Fruit fly (Drosophila melanogaster) whole organism, embryonic: ENCODE measurements around the gene HisCl1.
A peak's percentile ranks its signal among the peaks of the same experiment; 100 is the strongest.

Source experiments
- CG10321 ChIP-seq: fragments of 200-800 bp; sonication (Bioruptor generic); IDR thresholded peaks from 2 replicates; pipeline ENCODE4 v1.3.6; 2022; ENCODE audit warnings: missing biosample characterization, missing genetic modification characterization
- CG12071 ChIP-seq: fragments of 200-800 bp; sonication (Bioruptor generic); optimal IDR thresholded peaks from 3 replicates; lab custom pipeline; 2018; ENCODE audit warnings: missing biosample characterization, mild to moderate bottlenecking, missing genetic modification characterization
- CG12219 ChIP-seq: fragments of 200-800 bp; sonication (Bioruptor generic); optimal IDR thresholded peaks from 3 replicates; lab custom pipeline; 2018; ENCODE audit warnings: missing biosample characterization, mild to moderate bottlenecking, missing genetic modification characterization
- CG13287 ChIP-seq: fragments of 200-800 bp; sonication (Bioruptor generic); IDR thresholded peaks from 2 replicates; pipeline ENCODE4 v1.3.6; 2022; ENCODE audit warnings: missing biosample characterization, missing genetic modification characterization; ENCODE audit not compliant: partially characterized antibody
- CG15514 ChIP-seq: fragments of 200-800 bp; sonication (Bioruptor generic); optimal IDR thresholded peaks from 3 replicates; lab custom pipeline; 2017; ENCODE audit warnings: missing biosample characterization, missing genetic modification characterization, mild to moderate bottlenecking, moderate library complexity, missing genetic modification reagents
- CG15696 ChIP-seq: fragments of 200-800 bp; sonication (Bioruptor generic); optimal IDR thresholded peaks from 2 replicates; lab custom pipeline; 2019; ENCODE audit warnings: missing biosample characterization, mild to moderate bottlenecking, missing genetic modification characterization, moderate library complexity
- CG1603 ChIP-seq: fragments of 200-800 bp; sonication (Bioruptor generic); optimal IDR thresholded peaks from 2 replicates; lab custom pipeline; 2019; ENCODE audit warnings: missing biosample characterization, mild to moderate bottlenecking, missing genetic modification characterization, moderate library complexity
- CG16863 ChIP-seq: fragments of 200-800 bp; sonication (Bioruptor generic); optimal IDR thresholded peaks from 3 replicates; lab custom pipeline; 2016; ENCODE audit warnings: missing biosample characterization, missing genetic modification characterization
- CG17359 ChIP-seq: fragments of 200-800 bp; sonication (Bioruptor generic); optimal IDR thresholded peaks from 3 replicates; lab custom pipeline; 2018; ENCODE audit warnings: missing biosample characterization, mild to moderate bottlenecking, missing genetic modification characterization, moderate library complexity
- CG17361 ChIP-seq: fragments of 200-800 bp; sonication (Bioruptor generic); IDR thresholded peaks from 3 replicates; pipeline ENCODE4 v1.3.6; 2022; ENCODE audit warnings: missing biosample characterization, missing genetic modification characterization
- CG17385 ChIP-seq: fragments of 200-800 bp; sonication (Bioruptor generic); optimal IDR thresholded peaks from 3 replicates; lab custom pipeline; 2018; ENCODE audit warnings: missing biosample characterization, mild to moderate bottlenecking, missing genetic modification characterization
- CG17912 ChIP-seq: fragments of 200-800 bp; sonication (Bioruptor generic); optimal IDR thresholded peaks from 2 replicates; lab custom pipeline; 2018; ENCODE audit warnings: missing biosample characterization, mild to moderate bottlenecking, missing genetic modification characterization
- CG18011 ChIP-seq: fragments of 200-800 bp; sonication (Bioruptor generic); optimal IDR thresholded peaks from 2 replicates; lab custom pipeline; 2017; ENCODE audit warnings: missing biosample characterization, missing genetic modification characterization, mild to moderate bottlenecking, moderate library complexity, missing genotype
- CG2129 ChIP-seq: fragments of 200-800 bp; sonication (Bioruptor generic); IDR thresholded peaks from 2 replicates; pipeline ENCODE4 v1.3.6; 2022; ENCODE audit warnings: missing biosample characterization, missing genetic modification characterization; ENCODE audit not compliant: partially characterized antibody
- CG2202 ChIP-seq: fragments of 200-800 bp; sonication (Bioruptor generic); optimal IDR thresholded peaks from 2 replicates; lab custom pipeline; 2018; ENCODE audit warnings: missing biosample characterization, mild to moderate bottlenecking, missing genetic modification characterization
- CG30403 ChIP-seq: fragments of 200-800 bp; sonication (Bioruptor generic); optimal IDR thresholded peaks from 3 replicates; lab custom pipeline; 2016; ENCODE audit warnings: missing biosample characterization, missing genetic modification characterization
- CG3995 ChIP-seq: fragments of 200-800 bp; sonication (Bioruptor generic); optimal IDR thresholded peaks from 3 replicates; lab custom pipeline; 2016; ENCODE audit warnings: missing biosample characterization, missing genetic modification characterization
- CG7963 ChIP-seq: fragments of 200-800 bp; sonication (Bioruptor generic); IDR thresholded peaks from 3 replicates; pipeline ENCODE4 v1.3.6; 2022; ENCODE audit warnings: missing biosample characterization, missing genetic modification characterization; ENCODE audit not compliant: partially characterized antibody
- CG8388 ChIP-seq: fragments of 200-800 bp; sonication (Bioruptor generic); optimal IDR thresholded peaks from 2 replicates; lab custom pipeline; 2019; ENCODE audit warnings: missing biosample characterization, mild to moderate bottlenecking, missing genetic modification characterization, moderate library complexity
- CoRest ChIP-seq: fragments of 200-800 bp; sonication (Bioruptor generic); optimal IDR thresholded peaks from 3 replicates; lab custom pipeline; 2018; ENCODE audit warnings: missing biosample characterization, mild to moderate bottlenecking, missing genetic modification characterization, moderate library complexity
- D19A ChIP-seq: fragments of 200-800 bp; optimal IDR thresholded peaks from 3 replicates; lab custom pipeline; 2019; ENCODE audit warnings: missing biosample characterization, mild to moderate bottlenecking, missing genetic modification characterization, moderate library complexity
- Dp ChIP-seq: fragments of 200-800 bp; sonication (Bioruptor generic); optimal IDR thresholded peaks from 2 replicates; lab custom pipeline; 2018; ENCODE audit warnings: missing biosample characterization, mild to moderate bottlenecking, missing genetic modification characterization, moderate library complexity
- Hsf ChIP-seq: fragments of 200-800 bp; sonication (Bioruptor generic); optimal IDR thresholded peaks from 3 replicates; lab custom pipeline; 2016; ENCODE audit warnings: missing biosample characterization, missing genetic modification characterization
- Myb ChIP-seq: fragments of 200-800 bp; sonication (Bioruptor generic); optimal IDR thresholded peaks from 2 replicates; lab custom pipeline; 2016; ENCODE audit warnings: missing biosample characterization, missing genetic modification characterization
- NFAT ChIP-seq: fragments of 200-800 bp; sonication (Bioruptor generic); IDR thresholded peaks from 2 replicates; pipeline ENCODE4 v1.3.6; 2022; ENCODE audit warnings: missing biosample characterization, missing genetic modification characterization
- Scr ChIP-seq: fragments of 200-800 bp; sonication (Bioruptor generic); IDR thresholded peaks from 2 replicates; pipeline ENCODE4 v1.3.6; 2022; ENCODE audit warnings: missing biosample characterization, missing genetic modification characterization; ENCODE audit not compliant: partially characterized antibody
- Stat92E ChIP-seq, 3 experiments: fragments of >200 bp in 2 of 3; fragments of 200-800 bp in 1 of 3; sonication (Bioruptor generic) in 1 of 3; optimal IDR thresholded peaks; 2 replicates each; lab custom pipeline; 2017 to 2019; ENCODE audit warnings: missing biosample characterization in 3 of 3, missing genetic modification characterization in 3 of 3, mild to moderate bottlenecking in 1 of 3, moderate library complexity in 1 of 3
- Xrp1 ChIP-seq: fragments of 200-800 bp; sonication (Bioruptor generic); IDR thresholded peaks from 2 replicates; pipeline ENCODE4 v1.3.6; 2022; ENCODE audit warnings: missing biosample characterization, missing genetic modification characterization
- al ChIP-seq: fragments of 200-800 bp; sonication (Bioruptor generic); IDR thresholded peaks from 2 replicates; pipeline ENCODE4 v1.3.6; 2022; ENCODE audit warnings: missing biosample characterization, missing genetic modification characterization
- ara ChIP-seq: fragments of 200-800 bp; sonication (Bioruptor generic); IDR thresholded peaks from 2 replicates; pipeline ENCODE4 v1.3.6; 2022; ENCODE audit warnings: missing biosample characterization, missing genetic modification characterization
- ase ChIP-seq: fragments of 200-800 bp; sonication (Bioruptor generic); IDR thresholded peaks from 3 replicates; pipeline ENCODE4 v1.3.6; 2022; ENCODE audit warnings: missing biosample characterization, missing genetic modification characterization
- az2 ChIP-seq: fragments of 200-800 bp; sonication (Bioruptor generic); optimal IDR thresholded peaks from 3 replicates; lab custom pipeline; 2016; ENCODE audit warnings: missing biosample characterization, missing genetic modification characterization
- chinmo ChIP-seq: fragments of 200-800 bp; sonication (Bioruptor generic); IDR thresholded peaks from 4 replicates; pipeline ENCODE4 v1.3.6; 2022; ENCODE audit warnings: missing biosample characterization, missing genetic modification characterization; ENCODE audit not compliant: partially characterized antibody
- dm ChIP-seq: fragments of 200-800 bp; sonication (Bioruptor generic); optimal IDR thresholded peaks from 3 replicates; lab custom pipeline; 2016; ENCODE audit warnings: missing biosample characterization, missing genetic modification characterization
- eyg ChIP-seq: fragments of 200-800 bp; sonication (Bioruptor generic); optimal IDR thresholded peaks from 3 replicates; lab custom pipeline; 2016; ENCODE audit warnings: missing biosample characterization, missing genetic modification characterization
- fd102C ChIP-seq: fragments of 200-800 bp; sonication (Bioruptor generic); optimal IDR thresholded peaks from 2 replicates; lab custom pipeline; 2018; ENCODE audit warnings: missing biosample characterization, mild to moderate bottlenecking, missing genetic modification characterization, moderate library complexity
- jumu ChIP-seq: fragments of 200-800 bp; sonication (Bioruptor generic); optimal IDR thresholded peaks from 3 replicates; lab custom pipeline; 2016; ENCODE audit warnings: missing biosample characterization, missing genetic modification characterization
- lmd ChIP-seq: fragments of 200-800 bp; sonication (Bioruptor generic); IDR thresholded peaks from 2 replicates; pipeline ENCODE4 v1.3.6; 2022; ENCODE audit warnings: missing biosample characterization, missing genetic modification characterization
- mld ChIP-seq: fragments of 200-800 bp; sonication (Bioruptor generic); IDR thresholded peaks from 3 replicates; pipeline ENCODE4 v1.3.6; 2022; ENCODE audit warnings: missing biosample characterization, missing genetic modification characterization; ENCODE audit not compliant: partially characterized antibody
- phol ChIP-seq: fragments of 200-800 bp; sonication (Bioruptor generic); optimal IDR thresholded peaks from 3 replicates; lab custom pipeline; 2018; ENCODE audit warnings: missing biosample characterization, mild to moderate bottlenecking, missing genetic modification characterization, moderate library complexity
- prd ChIP-seq, 3 experiments: fragments of >200 bp in 2 of 3; fragments of 200-800 bp in 1 of 3; sonication (Bioruptor generic) in 1 of 3; optimal IDR thresholded peaks in 2 of 3; IDR thresholded peaks in 1 of 3; 2 replicates in 2 of 3; 3 replicates in 1 of 3; pipeline versions ENCODE4 v1.3.6 to Lab custom; 2017 to 2022; ENCODE audit warnings: missing biosample characterization in 1 of 3, missing genetic modification characterization in 1 of 3
- salm ChIP-seq: fragments of 200-800 bp; sonication (Bioruptor generic); optimal IDR thresholded peaks from 2 replicates; lab custom pipeline; 2018; ENCODE audit warnings: missing biosample characterization, mild to moderate bottlenecking, missing genetic modification characterization
- sd ChIP-seq: fragments of 200-800 bp; sonication (Bioruptor generic); optimal IDR thresholded peaks from 3 replicates; lab custom pipeline; 2018; ENCODE audit warnings: missing biosample characterization, mild to moderate bottlenecking, missing genetic modification characterization, moderate library complexity
- sens ChIP-seq: fragments of 200-800 bp; sonication (Bioruptor generic); peaks from one replicate; lab custom pipeline; 2016; ENCODE audit warnings: missing biosample characterization, missing genetic modification characterization
- shn ChIP-seq: fragments of 200-800 bp; sonication (Bioruptor generic); optimal IDR thresholded peaks from 3 replicates; lab custom pipeline; 2016; ENCODE audit warnings: missing biosample characterization, missing genetic modification characterization
- stwl ChIP-seq: fragments of 200-800 bp; sonication (Bioruptor generic); optimal IDR thresholded peaks from 3 replicates; lab custom pipeline; 2018; ENCODE audit warnings: missing biosample characterization, mild to moderate bottlenecking, missing genetic modification characterization, moderate library complexity
- usp ChIP-seq: fragments of >200 bp; optimal IDR thresholded peaks from 2 replicates; lab custom pipeline; 2017; ENCODE audit warnings: missing biosample characterization, missing genetic modification characterization
- vnd ChIP-seq: fragments of 200-800 bp; sonication (Bioruptor generic); IDR thresholded peaks from 3 replicates; pipeline ENCODE4 v1.3.6; 2022; ENCODE audit warnings: missing biosample characterization, missing genetic modification characterization; ENCODE audit not compliant: partially characterized antibody
- zfh2 ChIP-seq: fragments of 200-800 bp; sonication (Bioruptor generic); optimal IDR thresholded peaks from 2 replicates; lab custom pipeline; 2016; ENCODE audit warnings: missing biosample characterization, missing genetic modification characterization

HisCl1 gene

DNA sequence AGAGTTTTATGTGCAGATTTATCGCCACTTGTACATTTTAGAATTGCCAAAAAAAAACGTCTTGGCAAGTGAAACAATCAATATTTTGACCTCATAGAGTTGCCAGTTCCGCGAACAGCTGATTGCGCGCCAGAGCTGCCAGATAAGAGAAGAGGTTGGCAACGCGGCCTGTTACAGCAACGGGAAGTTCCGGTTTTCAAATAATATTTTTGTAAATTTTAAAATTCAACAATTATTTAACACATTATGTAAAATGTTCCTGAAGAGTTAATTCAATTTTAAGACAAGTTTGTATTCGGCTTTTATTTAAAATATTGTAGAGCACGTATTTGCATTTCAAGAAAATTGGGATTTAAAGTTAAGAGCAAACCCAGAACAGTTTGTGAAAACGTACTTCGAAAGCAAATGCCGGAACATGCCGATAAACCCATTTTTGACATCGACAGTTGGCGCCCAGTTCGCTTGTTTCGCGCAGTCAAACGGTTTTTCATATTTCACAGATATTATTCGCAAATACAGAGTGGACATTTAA, at the start of gene HisCl1, which contains the start of gene prd1 (continued):
- peak; percentile 38; the same call in 1 of the 2 replicates for TF ChIP-seq CG13287 (GFP tag; lab: Robert Waterston, UW)
- no peak for TF ChIP-seq D19A (tag; lab: Kevin White, UChicago)
- TF ChIP-seq chinmo (GFP tag; lab: Robert Waterston, UW), result no peak
- TF ChIP-seq CG17385 (GFP tag; lab: Kevin White, UChicago), result no peak
- TF ChIP-seq sens (GFP tag; lab: Kevin White, UChicago), result peak; percentile 93
- TF ChIP-seq CG16863 (GFP tag; lab: Kevin White, UChicago), result no peak
- TF ChIP-seq CG17359 (tag; lab: Kevin White, UChicago), result peak; percentile 44
- peak; percentile 61; the same call in 1 of the 2 replicates for TF ChIP-seq NFAT (GFP tag; lab: Robert Waterston, UW)
- TF ChIP-seq CG15514 (GFP tag; lab: Kevin White, UChicago), result peak; percentile 77
- TF ChIP-seq CG7963, result no peak
- TF ChIP-seq eyg, result no peak
- peak; percentile 44 for TF ChIP-seq salm (tag; lab: Kevin White, UChicago)
- TF ChIP-seq Scr (GFP tag; lab: Robert Waterston, UW), result no peak
- TF ChIP-seq zfh2 (GFP tag; lab: Kevin White, UChicago), result peak; percentile 70
- TF ChIP-seq CG1603 (tag; lab: Kevin White, UChicago), result no peak
- no peak for TF ChIP-seq CG12071 (GFP tag; lab: Kevin White, UChicago)
- peak; percentile 68 for TF ChIP-seq shn (GFP tag; lab: Kevin White, UChicago)
- TF ChIP-seq CG18011 (GFP tag; lab: Kevin White, UChicago), result no peak
- peak; percentile 64 for TF ChIP-seq az2
- peak; percentile 51 for TF ChIP-seq CG12219 (GFP tag; lab: Kevin White, UChicago)
- peak; percentile 79 for TF ChIP-seq CG30403 (GFP tag; lab: Kevin White, UChicago)
- TF ChIP-seq prd (optimal IDR thresholded peaks at IDR 0.05; lab: Kevin White, UChicago), result no peak
- TF ChIP-seq prd (GFP tag; IDR thresholded peaks at IDR 0.05; lab: Robert Waterston, UW), result peak; percentile 74
- peak; percentile 90 for TF ChIP-seq CG17361 (GFP tag; lab: Robert Waterston, UW)
- peak; percentile 39; the same call in 1 of the 2 replicates for TF ChIP-seq Xrp1 (GFP tag; lab: Robert Waterston, UW)
- no peak for TF ChIP-seq CG10321 (GFP tag; lab: Robert Waterston, UW)
- TF ChIP-seq sd (tag; lab: Kevin White, UChicago), result no peak
- peak; percentile 47 for TF ChIP-seq CG17912 (GFP tag; lab: Kevin White, UChicago)
- TF ChIP-seq CG2129, result no peak
- TF ChIP-seq Dp (GFP tag; lab: Kevin White, UChicago), result peak; percentile 73
- no peak for TF ChIP-seq fd102C (GFP tag; lab: Kevin White, UChicago)
- TF ChIP-seq CG15696 (tag; lab: Kevin White, UChicago), result peak; percentile 48
- peak; percentile 85 for TF ChIP-seq Myb
- peak; percentile 65 for TF ChIP-seq stwl (tag; lab: Kevin White, UChicago)
- peak; percentile 37 for TF ChIP-seq jumu (GFP tag; lab: Kevin White, UChicago)
- no peak for TF ChIP-seq mld (GFP tag; lab: Robert Waterston, UW)
- no peak for TF ChIP-seq CG8388 (GFP tag; lab: Kevin White, UChicago)
- no peak for TF ChIP-seq usp (GFP tag; lab: Kevin White, UChicago)
- TF ChIP-seq CG2202 (tag; lab: Kevin White, UChicago), result peak; percentile 31
- TF ChIP-seq CG3995 (GFP tag; lab: Kevin White, UChicago), result peak; percentile 36
- peak; percentile 67 for TF ChIP-seq lmd (GFP tag; lab: Robert Waterston, UW)
- TF ChIP-seq phol (tag; lab: Kevin White, UChicago), result peak; percentile 85
- no peak for TF ChIP-seq Stat92E (GFP tag; optimal IDR thresholded peaks at IDR 0.05; lab: Kevin White, UChicago)
- TF ChIP-seq vnd (GFP tag; lab: Robert Waterston, UW), result no peak
- no peak for TF ChIP-seq ase (GFP tag; lab: Robert Waterston, UW)
- peak; percentile 66 for TF ChIP-seq al
- peak; percentile 81 for TF ChIP-seq Hsf (GFP tag; lab: Kevin White, UChicago)
- TF ChIP-seq dm (GFP tag; lab: Kevin White, UChicago), result peak; percentile 36
- TF ChIP-seq ara (GFP tag; lab: Robert Waterston, UW), result no peak
- peak; percentile 91 for TF ChIP-seq CoRest (tag; lab: Kevin White, UChicago)
